Worm (Caenorhabditis elegans): ENCODE measurements around the gene ttr-25.

- TF ChIP-seq flt-1 (GFP tag; IDR thresholded peaks at IDR 0.05) (no peak), T22C8.4 (GFP tag; IDR thresholded peaks at IDR 0.05) (no peak)
Observed at ce11 chrV:18582358-18582757, 25.8 kb downstream of the ttr-25 start, which contains the start of gene txt-14.
